Worm (Caenorhabditis elegans) whole organism, late embryonic: Measurements from ENCODE around the gene T28H11.8.

Source experiments
- ama-1 ChIP-seq: fragments of 150-350 bp; optimal IDR thresholded peaks from 2 replicates; lab custom pipeline; 2014
- ceh-22 ChIP-seq: sonication (generic microtip); optimal IDR thresholded peaks from 2 replicates; lab custom pipeline; 2017; ENCODE audit warnings: missing biosample characterization, missing genetic modification characterization
- gmeb-2 ChIP-seq: sonication (generic microtip); optimal IDR thresholded peaks from 2 replicates; lab custom pipeline; 2016; ENCODE audit warnings: missing genetic modification characterization, inconsistent platforms, missing compliant biosample characterization
- nhr-11 ChIP-seq: fragments of 150-350 bp; optimal IDR thresholded peaks from 2 replicates; lab custom pipeline; 2014; ENCODE audit warnings: missing biosample characterization, missing genetic modification characterization
- tbx-2 ChIP-seq: sonication (generic microtip); optimal IDR thresholded peaks from 2 replicates; lab custom pipeline; 2016; ENCODE audit warnings: missing genetic modification characterization, missing compliant biosample characterization
- tbx-7 ChIP-seq: sonication (generic microtip); optimal IDR thresholded peaks from 2 replicates; lab custom pipeline; 2016; ENCODE audit warnings: missing genotype, missing genetic modification characterization, missing compliant biosample characterization

DNA sequence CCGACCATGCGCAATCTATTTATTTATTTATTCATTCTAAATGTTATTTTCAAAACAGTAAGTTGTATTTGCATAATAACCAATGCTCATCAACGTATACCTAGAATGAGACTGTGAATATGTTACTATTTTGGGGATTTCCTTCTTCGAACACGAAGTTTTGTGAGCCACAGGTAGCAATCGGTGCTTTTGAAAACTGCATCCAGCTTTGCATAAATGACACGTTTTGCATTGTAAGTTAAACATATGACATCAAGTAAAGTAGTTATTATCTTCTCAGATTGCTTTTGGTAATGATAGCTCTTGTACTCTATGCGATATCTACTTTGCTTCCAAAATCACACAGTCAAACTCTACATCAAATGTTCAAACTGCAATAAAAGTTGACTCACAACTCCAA lies 38.0 kb downstream of the T28H11.8 start, which contains the start of gene E03H12.4:
- no peak for TF ChIP-seq nhr-11
- no peak for TF ChIP-seq ama-1 (lab: Kevin White, UChicago)
- TF ChIP-seq ceh-22 = no peak
- no peak for TF ChIP-seq gmeb-2 (tag; lab: Kevin White, UChicago)
- TF ChIP-seq tbx-2 (tag; lab: Kevin White, UChicago) = no peak
- no peak for TF ChIP-seq tbx-7 (tag; lab: Kevin White, UChicago)
